Fruit fly (Drosophila melanogaster): Measurements from ENCODE around the gene CG3708.

The CG3708 gene

DNA sequence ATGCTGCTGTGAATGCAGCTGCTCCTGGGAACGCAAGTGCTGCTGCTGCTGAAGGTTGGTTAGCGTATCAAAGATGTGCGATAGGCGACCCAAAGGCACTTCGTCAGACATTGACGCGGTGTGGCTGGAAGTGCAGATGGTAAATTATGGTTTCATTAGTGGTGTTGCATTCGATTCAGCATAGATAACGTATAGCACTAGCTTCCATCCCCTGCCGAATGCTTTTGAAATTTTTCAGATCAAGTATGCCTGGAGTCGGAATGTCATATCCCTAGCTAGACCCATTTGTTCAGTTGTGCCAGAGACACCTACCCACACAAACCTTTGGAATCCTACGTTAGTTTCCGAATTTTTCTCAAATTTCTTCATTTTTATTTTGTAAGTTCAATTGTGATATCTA, 35.7 kb downstream of the CG3708 start, which contains the start of gene CG11663:
Gene CG11663 (plus strand): TSS at position 301 of the 400 bp plus-strand sequence.
- no peak for TF ChIP-seq psq (optimal IDR thresholded peaks at IDR 0.05)
- no peak for TF ChIP-seq ttk (optimal IDR thresholded peaks at IDR 0.05)
- no peak for TF ChIP-seq insv (optimal IDR thresholded peaks at IDR 0.05)
- no peak for TF ChIP-seq h (optimal IDR thresholded peaks at IDR 0.05)
- no peak for TF ChIP-seq Sin3A (optimal IDR thresholded peaks at IDR 0.05)
- no peak for TF ChIP-seq Myc (optimal IDR thresholded peaks at IDR 0.05)
